Worm (Caenorhabditis elegans) whole organism, late embryonic: ENCODE results near the gene F16G10.14.
A peak's percentile ranks its signal among the peaks of the same experiment; 100 is the strongest.

ENCODE experiments used
- C08G9.2 ChIP-seq: sonication (generic microtip); optimal IDR thresholded peaks from 2 replicates; lab custom pipeline; 2016; ENCODE audit warnings: mild to moderate bottlenecking, missing genetic modification characterization, moderate library complexity, missing compliant biosample characterization
- C38D4.7 ChIP-seq: fragments of 200-800 bp; sonication (Bioruptor generic); optimal IDR thresholded peaks from 2 replicates; lab custom pipeline; 2018; ENCODE audit warnings: mild to moderate bottlenecking, missing genetic modification characterization, moderate library complexity, missing compliant biosample characterization
- F13H6.1 ChIP-seq: sonication (generic microtip); optimal IDR thresholded peaks from 2 replicates; lab custom pipeline; 2016; ENCODE audit warnings: missing genetic modification characterization, missing compliant biosample characterization
- K02D7.2 ChIP-seq: sonication (generic microtip); optimal IDR thresholded peaks from 2 replicates; lab custom pipeline; 2017; ENCODE audit warnings: mild to moderate bottlenecking, missing genetic modification characterization, missing compliant biosample characterization
- K09A11.1 ChIP-seq: sonication (generic microtip); optimal IDR thresholded peaks from 2 replicates; lab custom pipeline; 2017; ENCODE audit warnings: antibody characterized with exemption, mild to moderate bottlenecking, missing genetic modification characterization, missing compliant biosample characterization; ENCODE audit not compliant: insufficient read depth
- Y22D7AL.16 ChIP-seq: sonication (generic microtip); optimal IDR thresholded peaks from 2 replicates; lab custom pipeline; 2016; ENCODE audit warnings: missing genetic modification characterization, missing compliant biosample characterization
- ama-1 ChIP-seq: fragments of 150-350 bp; optimal IDR thresholded peaks from 2 replicates; lab custom pipeline; 2014
- ceh-18 ChIP-seq: sonication (generic microtip); optimal IDR thresholded peaks from 2 replicates; lab custom pipeline; 2016; ENCODE audit warnings: missing genetic modification characterization, missing compliant biosample characterization
- ceh-22 ChIP-seq: sonication (generic microtip); optimal IDR thresholded peaks from 2 replicates; lab custom pipeline; 2017; ENCODE audit warnings: missing biosample characterization, missing genetic modification characterization
- ceh-24 ChIP-seq: sonication (generic microtip); optimal IDR thresholded peaks from 2 replicates; lab custom pipeline; 2016; ENCODE audit warnings: mild to moderate bottlenecking, missing genetic modification characterization, missing compliant biosample characterization
- ceh-30 ChIP-seq: fragments of 150-350 bp; optimal IDR thresholded peaks from 2 replicates; lab custom pipeline; 2014; ENCODE audit warnings: missing biosample characterization, missing genetic modification characterization
- ceh-31 ChIP-seq: sonication (generic microtip); optimal IDR thresholded peaks from 2 replicates; lab custom pipeline; 2016; ENCODE audit warnings: missing genetic modification characterization, missing compliant biosample characterization
- ceh-34 ChIP-seq: sonication (generic microtip); optimal IDR thresholded peaks from 2 replicates; lab custom pipeline; 2016; ENCODE audit warnings: mild to moderate bottlenecking, missing genetic modification characterization, missing compliant biosample characterization
- ceh-48 ChIP-seq: sonication (generic microtip); optimal IDR thresholded peaks from 2 replicates; lab custom pipeline; 2016; ENCODE audit warnings: missing genetic modification characterization, inconsistent platforms, missing compliant biosample characterization
- ceh-6 ChIP-seq: fragments of 200-800 bp; sonication (Bioruptor generic); optimal IDR thresholded peaks from 2 replicates; lab custom pipeline; 2018; ENCODE audit warnings: mild to moderate bottlenecking, missing genetic modification characterization, missing compliant biosample characterization
- dmd-4 ChIP-seq: sonication (generic microtip); optimal IDR thresholded peaks from 2 replicates; lab custom pipeline; 2016; ENCODE audit warnings: borderline replicate concordance, missing genetic modification characterization, missing compliant biosample characterization
- dve-1 ChIP-seq: sonication (generic microtip); optimal IDR thresholded peaks from 2 replicates; lab custom pipeline; 2017; ENCODE audit warnings: antibody characterized with exemption, mild to moderate bottlenecking, missing genetic modification characterization, missing compliant biosample characterization
- elt-4 ChIP-seq: sonication (generic microtip); optimal IDR thresholded peaks from 2 replicates; lab custom pipeline; 2016; ENCODE audit warnings: missing genetic modification characterization, missing compliant biosample characterization
- eyg-1 ChIP-seq: sonication (generic microtip); optimal IDR thresholded peaks from 2 replicates; lab custom pipeline; 2016; ENCODE audit warnings: missing genotype, missing genetic modification characterization, missing compliant biosample characterization
- fax-1 ChIP-seq: sonication (generic microtip); optimal IDR thresholded peaks from 2 replicates; lab custom pipeline; 2016; ENCODE audit warnings: missing genotype, missing genetic modification characterization, missing compliant biosample characterization
- fkh-6 ChIP-seq: sonication (generic microtip); optimal IDR thresholded peaks from 2 replicates; lab custom pipeline; 2016; ENCODE audit warnings: missing genetic modification characterization, missing compliant biosample characterization
- gmeb-2 ChIP-seq: sonication (generic microtip); optimal IDR thresholded peaks from 2 replicates; lab custom pipeline; 2016; ENCODE audit warnings: missing genetic modification characterization, inconsistent platforms, missing compliant biosample characterization
- hlh-13 ChIP-seq: fragments of 200-800 bp; sonication (Bioruptor generic); optimal IDR thresholded peaks from 2 replicates; lab custom pipeline; 2018; ENCODE audit warnings: mild to moderate bottlenecking, missing genetic modification characterization, missing compliant biosample characterization
- hlh-30 ChIP-seq: sonication (generic microtip); optimal IDR thresholded peaks from 2 replicates; lab custom pipeline; 2017; ENCODE audit warnings: antibody characterized with exemption, missing genetic modification characterization, missing compliant biosample characterization; ENCODE audit not compliant: insufficient read depth
- hlh-6 ChIP-seq: sonication (generic microtip); optimal IDR thresholded peaks from 2 replicates; lab custom pipeline; 2016; ENCODE audit warnings: missing genotype, missing genetic modification characterization, missing compliant biosample characterization
- hlh-8 ChIP-seq: sonication (generic microtip); optimal IDR thresholded peaks from 2 replicates; lab custom pipeline; 2016; ENCODE audit warnings: missing genotype, missing genetic modification characterization, missing compliant biosample characterization
- lim-6 ChIP-seq: sonication (generic microtip); optimal IDR thresholded peaks from 2 replicates; lab custom pipeline; 2016; ENCODE audit warnings: missing genetic modification characterization, missing compliant biosample characterization
- lin-11 ChIP-seq: fragments of 200-800 bp; sonication (Bioruptor generic); optimal IDR thresholded peaks from 2 replicates; lab custom pipeline; 2018; ENCODE audit warnings: mild to moderate bottlenecking, missing genetic modification characterization, missing compliant biosample characterization
- madf-2 ChIP-seq: sonication (generic microtip); optimal IDR thresholded peaks from 2 replicates; lab custom pipeline; 2017; ENCODE audit warnings: missing genetic modification characterization, missing compliant biosample characterization
- odd-2 ChIP-seq: sonication (generic microtip); optimal IDR thresholded peaks from 2 replicates; lab custom pipeline; 2017; ENCODE audit warnings: antibody characterized with exemption, mild to moderate bottlenecking, missing genetic modification characterization, missing compliant biosample characterization
- pat-9 ChIP-seq: fragments of 200-800 bp; sonication (Bioruptor generic); optimal IDR thresholded peaks from 2 replicates; lab custom pipeline; 2018; ENCODE audit warnings: mild to moderate bottlenecking, missing genetic modification characterization, moderate library complexity, missing compliant biosample characterization
- pqm-1 ChIP-seq: sonication (generic microtip); optimal IDR thresholded peaks from 2 replicates; lab custom pipeline; 2016; ENCODE audit warnings: missing genetic modification characterization, missing compliant biosample characterization
- pros-1 ChIP-seq: fragments of 150-350 bp; optimal IDR thresholded peaks from 2 replicates; lab custom pipeline; 2014; ENCODE audit warnings: missing biosample characterization, missing genetic modification reagents, missing genetic modification characterization
- sdc-2 ChIP-seq: sonication (generic microtip); optimal IDR thresholded peaks from 2 replicates; lab custom pipeline; 2016; ENCODE audit warnings: missing genotype, missing genetic modification characterization, missing compliant biosample characterization
- sox-2 ChIP-seq: fragments of 200-800 bp; sonication (Bioruptor generic); IDR thresholded peaks from 2 replicates; pipeline ENCODE4 v1.3.6; 2022; ENCODE audit warnings: missing genetic modification reagents, missing genetic modification characterization, missing compliant biosample characterization
- sox-4 ChIP-seq: sonication (generic microtip); optimal IDR thresholded peaks from 2 replicates; lab custom pipeline; 2017; ENCODE audit warnings: mild to moderate bottlenecking, missing genetic modification characterization, inconsistent platforms, missing compliant biosample characterization
- syd-9 ChIP-seq: sonication (generic microtip); optimal IDR thresholded peaks from 2 replicates; lab custom pipeline; 2016; ENCODE audit warnings: mild to moderate bottlenecking, missing genetic modification characterization, moderate library complexity, missing compliant biosample characterization
- tbx-2 ChIP-seq: sonication (generic microtip); optimal IDR thresholded peaks from 2 replicates; lab custom pipeline; 2016; ENCODE audit warnings: missing genetic modification characterization, missing compliant biosample characterization
- tbx-7 ChIP-seq: sonication (generic microtip); optimal IDR thresholded peaks from 2 replicates; lab custom pipeline; 2016; ENCODE audit warnings: missing genotype, missing genetic modification characterization, missing compliant biosample characterization
- ttx-3 ChIP-seq: sonication (generic microtip); optimal IDR thresholded peaks from 2 replicates; lab custom pipeline; 2016; ENCODE audit warnings: missing genetic modification reagents, missing genetic modification characterization, missing compliant biosample characterization
- unc-3 ChIP-seq, 2 experiments: fragments of 200-800 bp in 1 of 2; sonication (Bioruptor generic) in 1 of 2; sonication (generic microtip) in 1 of 2; conservative IDR thresholded peaks in 1 of 2; optimal IDR thresholded peaks in 1 of 2; 2 replicates each; pipeline versions ENCODE4 v1.3.6 to Lab custom; 2016 to 2022; ENCODE audit warnings: missing compliant biosample characterization in 2 of 2, missing genetic modification characterization in 2 of 2, missing genetic modification reagents in 1 of 2
- unc-42 ChIP-seq: sonication (generic microtip); optimal IDR thresholded peaks from 2 replicates; lab custom pipeline; 2016; ENCODE audit warnings: missing genotype, missing genetic modification characterization, missing compliant biosample characterization
- unc-55 ChIP-seq: sonication (generic microtip); optimal IDR thresholded peaks from 2 replicates; lab custom pipeline; 2017; ENCODE audit warnings: missing biosample characterization, missing genetic modification reagents, missing genetic modification characterization
- zip-5 ChIP-seq: sonication (generic microtip); optimal IDR thresholded peaks from 2 replicates; lab custom pipeline; 2016; ENCODE audit warnings: missing genetic modification characterization, missing compliant biosample characterization
- ztf-16 ChIP-seq: sonication (generic microtip); optimal IDR thresholded peaks from 2 replicates; lab custom pipeline; 2017; ENCODE audit warnings: missing genetic modification characterization, missing compliant biosample characterization

F16G10.14 gene

ce11 chrII:2435566-2435965 lies 36.8 kb upstream of the F16G10.14 start:
- TF ChIP-seq hlh-30 (tag; lab: Kevin White, UChicago) (no peak), dve-1 (no peak), tbx-7 (no peak), zip-5 (tag; lab: Kevin White, UChicago) (no peak), dmd-4 (tag; lab: Kevin White, UChicago) (no peak), hlh-13 (GFP tag; lab: Kevin White, UChicago) (no peak), ztf-16 (no peak), Y22D7AL.16 (tag; lab: Kevin White, UChicago) (no peak), odd-2 (tag; lab: Kevin White, UChicago) (no peak), elt-4 (tag; lab: Kevin White, UChicago) (no peak), lim-6 (tag; lab: Kevin White, UChicago) (no peak), madf-2 (tag; lab: Kevin White, UChicago) (no peak), ceh-48 (no peak), C08G9.2 (tag; lab: Kevin White, UChicago) (no peak), ttx-3 (tag; lab: Kevin White, UChicago) (no peak), ceh-18 (no peak), fkh-6 (tag; lab: Kevin White, UChicago) (no peak), ceh-22 (no peak)

- TF ChIP-seq fax-1: no peak
- peak; percentile 55 for TF ChIP-seq ceh-48
- TF ChIP-seq, all 69 proteins: peak for 1
Observed at ce11 chrII:2431972-2432371, 33.2 kb upstream of the F16G10.14 start, which contains the start of gene ceh-86. Gene ceh-86 (minus strand): TSS chrII:2432072.

ce11 chrII:2422427-2422826 lies 23.6 kb upstream of the F16G10.14 start:
- TF ChIP-seq gmeb-2 (no peak), unc-55 (GFP tag; lab: Kevin White, UChicago) (no peak), K09A11.1 (no peak), ceh-48 (no peak), sdc-2 (tag; lab: Kevin White, UChicago) (no peak), syd-9 (tag; lab: Kevin White, UChicago) (no peak), lin-11 (tag; lab: Kevin White, UChicago) (no peak), sox-4 (tag; lab: Kevin White, UChicago) (no peak), C08G9.2 (tag; lab: Kevin White, UChicago) (no peak), ama-1 (lab: Kevin White, UChicago) (no peak), ceh-6 (GFP tag; lab: Kevin White, UChicago) (no peak), F13H6.1 (tag; lab: Kevin White, UChicago) (no peak), pros-1 (tag; lab: Kevin White, UChicago) (no peak), K02D7.2 (tag; lab: Kevin White, UChicago) (no peak), ceh-24 (tag; lab: Kevin White, UChicago) (no peak), hlh-30 (tag; lab: Kevin White, UChicago) (no peak), odd-2 (tag; lab: Kevin White, UChicago) (no peak), pat-9 (tag; lab: Kevin White, UChicago) (no peak), ceh-31 (tag; lab: Kevin White, UChicago) (no peak), C38D4.7 (no peak)

- TF ChIP-seq hlh-30 (tag; lab: Kevin White, UChicago): no peak
- TF ChIP-seq ceh-34 (tag; lab: Kevin White, UChicago): no peak
- TF ChIP-seq ttx-3 (tag; lab: Kevin White, UChicago): no peak
- TF ChIP-seq hlh-8: no peak
- TF ChIP-seq pqm-1: no peak
- no peak for TF ChIP-seq K02D7.2 (tag; lab: Kevin White, UChicago)
- TF ChIP-seq ceh-6 (GFP tag; lab: Kevin White, UChicago): no peak
- TF ChIP-seq ceh-30 (tag; lab: Kevin White, UChicago): no peak
- TF ChIP-seq hlh-6 (tag; lab: Kevin White, UChicago): no peak
- TF ChIP-seq Y22D7AL.16 (tag; lab: Kevin White, UChicago): no peak
- TF ChIP-seq eyg-1 (tag; lab: Kevin White, UChicago): no peak
- TF ChIP-seq ama-1 (lab: Kevin White, UChicago): no peak
- TF ChIP-seq unc-42: no peak
- no peak for TF ChIP-seq unc-3 (GFP tag; conservative IDR thresholded peaks at IDR 0.05; lab: Robert Waterston, UW)
- TF ChIP-seq unc-3 (tag; optimal IDR thresholded peaks at IDR 0.05; lab: Kevin White, UChicago): no peak
- no peak for TF ChIP-seq sox-2 (GFP tag; lab: Robert Waterston, UW)
- TF ChIP-seq tbx-2: no peak
Observed at ce11 chrII:2421905-2422304, 23.1 kb upstream of the F16G10.14 start, which contains the start of gene F42G2.2. Gene F42G2.2 (plus strand): TSS chrII:2422205.
